Worm (Caenorhabditis elegans): ENCODE data around the gene C24H10.4.

DNA sequence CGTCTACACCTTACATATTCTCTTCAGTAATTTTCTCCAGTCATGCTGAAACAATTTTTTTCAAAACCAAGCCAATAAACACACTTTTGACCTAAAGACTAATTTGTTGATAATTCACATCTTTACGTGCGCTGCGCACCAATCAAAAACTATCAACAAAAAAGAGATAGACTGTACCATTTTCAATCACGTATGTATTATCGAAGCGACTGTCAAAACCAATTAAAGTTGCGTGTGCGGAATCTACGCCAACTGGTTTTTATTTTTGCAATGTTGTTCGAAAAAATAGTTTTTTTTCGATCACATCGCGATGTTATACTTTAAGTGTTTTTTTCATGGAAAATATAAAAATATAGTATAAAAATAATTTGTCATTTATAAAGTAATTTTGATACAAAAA, 20.2 kb upstream of the C24H10.4 start:
- TF ChIP-seq F57C9.4 (tag; optimal IDR thresholded peaks at IDR 0.05): no peak
- no peak for TF ChIP-seq B0035.1 (tag; optimal IDR thresholded peaks at IDR 0.05)
- TF ChIP-seq F22D6.2 (tag; optimal IDR thresholded peaks at IDR 0.05): no peak
- TF ChIP-seq ceh-40 (GFP tag; IDR thresholded peaks at IDR 0.05): no peak
- no peak for TF ChIP-seq ZK185.1 (tag; optimal IDR thresholded peaks at IDR 0.05; ENCODE audit: poor library complexity, severe bottlenecking)
- TF ChIP-seq let-526 (GFP tag; IDR thresholded peaks at IDR 0.05): no peak

All from whole organism, young adult.